Fruit fly (Drosophila melanogaster) whole organism: ENCODE data around the gene CG32373.

Experiments
- CG8478 ChIP-seq: fragments of >200 bp; optimal IDR thresholded peaks from 2 replicates; lab custom pipeline; 2018; ENCODE audit warnings: inconsistent platforms
- Dll ChIP-seq: fragments of >200 bp; optimal IDR thresholded peaks from 2 replicates; lab custom pipeline; 2017
- psq ChIP-seq: fragments of >200 bp; optimal IDR thresholded peaks from 2 replicates; lab custom pipeline; 2017

DNA sequence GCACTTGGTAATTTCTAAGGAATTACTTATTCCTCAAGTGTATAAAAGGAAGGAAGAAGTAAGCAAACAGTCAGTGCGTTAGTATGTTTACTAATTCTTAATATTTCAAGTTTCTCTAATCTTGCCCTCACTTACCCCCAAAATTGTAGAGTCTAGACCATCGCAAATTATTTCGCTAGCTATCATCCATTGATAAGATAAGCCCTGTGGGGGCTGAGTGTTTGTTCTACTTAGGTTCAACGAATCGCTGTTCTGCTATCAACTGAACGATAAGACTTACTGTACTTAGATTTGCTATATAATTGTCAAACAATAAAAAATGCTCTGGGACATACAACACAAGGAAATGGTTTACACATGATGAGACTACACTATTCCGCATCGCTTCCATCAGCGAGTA lies 71.2 kb downstream of the CG32373 start:
- TF ChIP-seq CG8478 (no peak), psq (lab: Kevin White, UChicago) (no peak), Dll (no peak)
